Fruit fly (Drosophila melanogaster) whole organism, pupa: ENCODE measurements around the gene Rok.

Source experiments
- CG10348 ChIP-seq: fragments of 200-800 bp; sonication (Bioruptor generic); IDR thresholded peaks from 2 replicates; pipeline ENCODE4 v1.3.6; 2022; ENCODE audit warnings: missing biosample characterization, missing genetic modification characterization
- CG12605 ChIP-seq: fragments of 200-800 bp; sonication (Bioruptor generic); IDR thresholded peaks from 2 replicates; pipeline ENCODE4 v1.3.6; 2022; ENCODE audit warnings: missing biosample characterization, missing genetic modification characterization
- CG14655 ChIP-seq: fragments of 200-800 bp; sonication (Bioruptor generic); optimal IDR thresholded peaks from 3 replicates; lab custom pipeline; 2017; ENCODE audit warnings: mild to moderate bottlenecking, missing biosample characterization, missing genetic modification reagents, missing genetic modification characterization
- CG15710 ChIP-seq: fragments of 200-800 bp; sonication (Bioruptor generic); optimal IDR thresholded peaks from 2 replicates; lab custom pipeline; 2018; ENCODE audit warnings: missing biosample characterization, mild to moderate bottlenecking, missing genetic modification characterization, moderate library complexity
- CG17806 ChIP-seq: fragments of 200-800 bp; sonication (Bioruptor generic); optimal IDR thresholded peaks from 2 replicates; lab custom pipeline; 2018; ENCODE audit warnings: missing biosample characterization, mild to moderate bottlenecking, missing genetic modification characterization, moderate library complexity
- CG34367 ChIP-seq: fragments of 200-800 bp; sonication (Bioruptor generic); optimal IDR thresholded peaks from 2 replicates; lab custom pipeline; 2018; ENCODE audit warnings: missing biosample characterization, mild to moderate bottlenecking, missing genetic modification characterization
- CG4496 ChIP-seq: fragments of 200-800 bp; sonication (Bioruptor generic); IDR thresholded peaks from 3 replicates; pipeline ENCODE4 v1.3.6; 2022; ENCODE audit warnings: missing biosample characterization, missing genetic modification characterization
- CG8159 ChIP-seq: fragments of 200-800 bp; sonication (Bioruptor generic); optimal IDR thresholded peaks from 3 replicates; lab custom pipeline; 2018; ENCODE audit warnings: missing biosample characterization, mild to moderate bottlenecking, missing genetic modification characterization, moderate library complexity
- CG8301 ChIP-seq: fragments of 200-800 bp; sonication (Bioruptor generic); optimal IDR thresholded peaks from 2 replicates; lab custom pipeline; 2018; ENCODE audit warnings: missing biosample characterization, mild to moderate bottlenecking, missing genetic modification characterization
- EcR ChIP-seq: fragments of 200-800 bp; sonication (Bioruptor generic); optimal IDR thresholded peaks from 3 replicates; lab custom pipeline; 2019; ENCODE audit warnings: missing biosample characterization, missing genetic modification characterization, mild to moderate bottlenecking, moderate library complexity, missing genetic modification reagents
- Ets98B ChIP-seq: fragments of 200-800 bp; sonication (Bioruptor generic); IDR thresholded peaks from 2 replicates; pipeline ENCODE4 v1.3.6; 2022; ENCODE audit warnings: missing biosample characterization, missing genetic modification characterization
- Pif1A ChIP-seq: fragments of 200-800 bp; sonication (Bioruptor generic); optimal IDR thresholded peaks from 3 replicates; lab custom pipeline; 2016; ENCODE audit warnings: missing biosample characterization, missing genetic modification characterization
- Pif1B ChIP-seq: fragments of 200-800 bp; sonication (Bioruptor generic); optimal IDR thresholded peaks from 3 replicates; lab custom pipeline; 2016; ENCODE audit warnings: missing biosample characterization, missing genetic modification characterization
- fd96Ca ChIP-seq: fragments of 200-800 bp; sonication (Bioruptor generic); IDR thresholded peaks from 3 replicates; pipeline ENCODE4 v1.3.6; 2022; ENCODE audit warnings: missing biosample characterization, missing genetic modification characterization

DNA sequence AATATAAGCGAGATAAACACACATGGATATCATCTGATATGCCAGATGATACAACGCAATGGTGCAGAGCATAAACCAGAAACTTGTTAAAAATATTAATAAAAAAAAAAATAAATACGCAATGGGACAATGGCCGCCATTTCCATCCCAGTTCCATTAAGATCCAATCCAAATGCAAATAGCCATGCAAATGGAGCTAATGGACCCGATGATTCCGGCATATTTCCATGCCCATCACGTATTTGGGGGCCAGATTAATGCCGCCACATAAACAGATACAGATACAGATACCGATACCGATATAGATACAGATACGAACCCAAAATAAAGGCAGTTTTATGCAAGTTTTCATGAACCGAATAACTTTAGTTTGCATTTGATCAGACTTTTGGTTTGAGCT, 13.7 kb downstream of the Rok start:
- TF ChIP-seq CG34367 (no peak), EcR (GFP tag; lab: Kevin White, UChicago) (no peak), Ets98B (no peak), Pif1B (GFP tag; lab: Kevin White, UChicago) (no peak), CG10348 (no peak), CG12605 (no peak), CG8301 (tag; lab: Kevin White, UChicago) (no peak), fd96Ca (GFP tag; lab: Robert Waterston, UW) (no peak), CG8159 (tag; lab: Kevin White, UChicago) (no peak), CG14655 (GFP tag; lab: Kevin White, UChicago) (no peak), Pif1A (GFP tag; lab: Kevin White, UChicago) (no peak), CG17806 (tag; lab: Kevin White, UChicago) (no peak), CG4496 (GFP tag; lab: Robert Waterston, UW) (no peak), CG15710 (tag; lab: Kevin White, UChicago) (no peak)
